Worm (Caenorhabditis elegans): ENCODE data around the gene F45E6.1.

Gene F45E6.1

DNA sequence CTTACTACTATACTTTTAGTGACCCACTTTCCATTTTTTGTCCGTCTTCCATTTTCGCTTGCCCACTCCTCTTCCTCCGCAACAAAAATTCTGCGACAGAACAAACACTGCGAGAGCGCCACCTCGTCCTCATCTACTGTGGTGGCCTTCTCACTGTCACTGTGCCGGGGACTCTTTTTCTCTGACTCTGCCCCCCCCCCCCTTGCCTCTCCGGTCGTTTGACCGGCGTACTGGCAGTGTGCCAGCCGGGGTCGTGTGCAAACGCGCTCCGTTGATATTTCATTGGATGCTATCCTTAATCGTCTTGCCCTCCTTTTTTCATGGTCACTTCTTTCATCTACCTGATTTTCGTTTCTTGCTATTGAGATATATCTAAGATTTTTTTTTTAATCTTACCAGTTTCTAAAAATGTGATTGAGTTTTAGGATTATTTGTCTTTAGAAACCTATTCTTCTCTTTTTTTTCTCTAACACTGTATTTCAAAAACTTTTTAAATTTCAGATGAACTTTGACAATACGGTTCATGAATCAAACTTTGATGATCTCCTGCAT, 3.3 kb upstream of the F45E6.1 start, which contains the start of gene atf-6:
Gene atf-6, plus strand, starts transcription at position 502 of the 552 bp plus-strand sequence.
- no peak for TF ChIP-seq nhr-10 (tag; optimal IDR thresholded peaks at IDR 0.05)
- peak; percentile 73; the same call in 1 of the 2 replicates for TF ChIP-seq nhr-41 (GFP tag; IDR thresholded peaks at IDR 0.05)
- no peak for TF ChIP-seq Y5F2A.4 (GFP tag; optimal IDR thresholded peaks at IDR 0.05)
- TF ChIP-seq dmd-9 (GFP tag; IDR thresholded peaks at IDR 0.05) = no peak
- no peak for TF ChIP-seq attf-4 (tag; optimal IDR thresholded peaks at IDR 0.05)
- TF ChIP-seq T20F7.1 (GFP tag; optimal IDR thresholded peaks at IDR 0.05) = no peak
- no peak for TF ChIP-seq snpc-1.2 (GFP tag; IDR thresholded peaks at IDR 0.05)
- no peak for TF ChIP-seq nhr-76 (tag; optimal IDR thresholded peaks at IDR 0.05)
- no peak for TF ChIP-seq ceh-62 (tag; optimal IDR thresholded peaks at IDR 0.05)
- TF ChIP-seq ceh-82 (tag; optimal IDR thresholded peaks at IDR 0.05) = no peak
- TF ChIP-seq hlh-30 (tag; optimal IDR thresholded peaks at IDR 0.05; ENCODE audit: insufficient read depth) = peak; percentile 85
- TF ChIP-seq ZK337.2 (GFP tag; IDR thresholded peaks at IDR 0.05) = 0 out of 2 replicates have a peak, but pooled peaks have one; percentile 41
- TF ChIP-seq snpc-4 (tag; optimal IDR thresholded peaks at IDR 0.05) = no peak
- no peak for TF ChIP-seq lin-29 (GFP tag; IDR thresholded peaks at IDR 0.05)
- TF ChIP-seq T26A8.4 (GFP tag; IDR thresholded peaks at IDR 0.05) = peak; percentile 48; the same call in 1 of the 2 replicates
- peak; percentile 29 for TF ChIP-seq spr-1 (tag; optimal IDR thresholded peaks at IDR 0.05)
- no peak for TF ChIP-seq lin-15B (tag; optimal IDR thresholded peaks at IDR 0.05)
- peak; percentile 89 for TF ChIP-seq egl-43 (GFP tag; IDR thresholded peaks at IDR 0.05)
- TF ChIP-seq nhr-77 (tag; optimal IDR thresholded peaks at IDR 0.05) = peak; percentile 59
- peak; percentile 95 for TF ChIP-seq mep-1 (tag; optimal IDR thresholded peaks at IDR 0.05)
- TF ChIP-seq pqm-1 (tag; optimal IDR thresholded peaks at IDR 0.05) = peak; percentile 24
- TF ChIP-seq zip-11 (GFP tag; IDR thresholded peaks at IDR 0.05) = no peak
- 0 out of 2 replicates have a peak, but pooled peaks have one; percentile 51 for TF ChIP-seq lim-7 (GFP tag; IDR thresholded peaks at IDR 0.05)
- no peak for TF ChIP-seq daf-19 (GFP tag; conservative IDR thresholded peaks at IDR 0.05)
- TF ChIP-seq gei-8 (GFP tag; optimal IDR thresholded peaks at IDR 0.05) = no peak
- peak; percentile 17 for TF ChIP-seq zfp-2 (tag; optimal IDR thresholded peaks at IDR 0.05)
- TF ChIP-seq zfp-3 (GFP tag; conservative IDR thresholded peaks at IDR 0.05) = no peak
- peak; percentile 83 for TF ChIP-seq nhr-6 (tag; optimal IDR thresholded peaks at IDR 0.05)
- TF ChIP-seq F10B5.3 (tag; optimal IDR thresholded peaks at IDR 0.05) = no peak
- TF ChIP-seq php-3 (GFP tag; IDR thresholded peaks at IDR 0.05) = no peak
- no peak for TF ChIP-seq madf-5 (GFP tag; IDR thresholded peaks at IDR 0.05)
- peak; percentile 73 for TF ChIP-seq F37D6.2 (tag; optimal IDR thresholded peaks at IDR 0.05)
- no peak for TF ChIP-seq saeg-2 (GFP tag; IDR thresholded peaks at IDR 0.05)
- no peak for TF ChIP-seq ceh-32 (tag; optimal IDR thresholded peaks at IDR 0.05; ENCODE audit: poor library complexity)
- peak; percentile 56 to 83 for TF ChIP-seq lsy-2 (tag; optimal IDR thresholded peaks at IDR 0.05)
- TF ChIP-seq rbr-2 (tag; optimal IDR thresholded peaks at IDR 0.05) = peak; percentile 93
- TF ChIP-seq F49E8.2 (tag; optimal IDR thresholded peaks at IDR 0.05; ENCODE audit: borderline replicate concordance) = no peak
- TF ChIP-seq cey-2 (tag; optimal IDR thresholded peaks at IDR 0.05; ENCODE audit: borderline replicate concordance, insufficient read depth) = no peak
- no peak for TF ChIP-seq tag-97 (GFP tag; IDR thresholded peaks at IDR 0.05)
- peak; percentile 77 for TF ChIP-seq nhr-102 (tag; optimal IDR thresholded peaks at IDR 0.05)
- no peak for TF ChIP-seq ceh-44 (GFP tag; IDR thresholded peaks at IDR 0.05)
- no peak for TF ChIP-seq egl-27 (tag; optimal IDR thresholded peaks at IDR 0.05)
- peak; percentile 96 for TF ChIP-seq set-16 (GFP tag; IDR thresholded peaks at IDR 0.05)
- TF ChIP-seq ama-1 (optimal IDR thresholded peaks at IDR 0.05) = no peak
- TF ChIP-seq nhr-111 (GFP tag; optimal IDR thresholded peaks at IDR 0.05) = no peak
- peak; percentile 48 for TF ChIP-seq fkh-10 (GFP tag; optimal IDR thresholded peaks at IDR 0.05)
- peak; percentile 96 for TF ChIP-seq dve-1 (tag; optimal IDR thresholded peaks at IDR 0.05; ENCODE audit: insufficient read depth)
- peak in 1 of 2 experiments; percentile 60 for TF ChIP-seq mdl-1 (tag; optimal IDR thresholded peaks at IDR 0.05)
- peak; percentile 83; the same call in 1 of the 2 replicates for TF ChIP-seq nhr-42 (GFP tag; IDR thresholded peaks at IDR 0.05)
- peak; percentile 84 for TF ChIP-seq dmd-6 (GFP tag; IDR thresholded peaks at IDR 0.05)
- TF ChIP-seq ctbp-1 (GFP tag; IDR thresholded peaks at IDR 0.05) = peak; percentile 86
